Worm (Caenorhabditis elegans): ENCODE results near the gene eef-1B.1.

DNA sequence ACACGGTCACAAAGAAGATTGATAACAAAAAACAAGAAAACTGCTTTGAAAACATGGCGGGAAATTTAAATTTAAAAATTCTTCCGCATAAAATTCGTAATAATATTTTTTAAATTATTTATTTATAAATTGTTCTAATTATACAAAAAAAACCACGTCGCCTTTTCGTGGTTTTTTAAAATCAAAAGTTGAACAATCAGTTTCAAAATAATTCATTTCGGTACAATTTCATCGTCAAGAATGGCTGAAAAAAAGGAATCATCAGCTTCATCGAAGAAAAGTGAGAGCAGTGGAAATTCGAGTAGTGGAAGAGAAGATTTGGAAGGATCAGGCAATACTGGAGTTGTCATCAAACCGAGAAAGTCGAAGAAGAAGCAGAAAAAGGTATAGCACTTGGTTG lies 4.1 kb downstream of the eef-1B.1 start, which contains the start of the genes F54H12.8 and F54H12.7:
- no peak for TF ChIP-seq dpl-1 (GFP tag; optimal IDR thresholded peaks at IDR 0.05)
- TF ChIP-seq ama-1 (optimal IDR thresholded peaks at IDR 0.05): no peak
- no peak for TF ChIP-seq ama-1 (GFP tag; optimal IDR thresholded peaks at IDR 0.05)
- TF ChIP-seq snpc-4 (GFP tag; optimal IDR thresholded peaks at IDR 0.05): no peak
- no peak for TF ChIP-seq snpc-4 (tag; optimal IDR thresholded peaks at IDR 0.05)
- TF ChIP-seq attf-6 (GFP tag; IDR thresholded peaks at IDR 0.05): no peak
- TF ChIP-seq F10E7.11 (tag; optimal IDR thresholded peaks at IDR 0.05): no peak
- no peak for TF ChIP-seq cebp-1 (GFP tag; IDR thresholded peaks at IDR 0.05)
- no peak for TF ChIP-seq cebp-1 (tag; optimal IDR thresholded peaks at IDR 0.05)
- no peak for TF ChIP-seq nfyb-1 (GFP tag; IDR thresholded peaks at IDR 0.05)
- TF ChIP-seq unc-62 (GFP tag; optimal IDR thresholded peaks at IDR 0.05): no peak
- TF ChIP-seq ceh-27 (GFP tag; optimal IDR thresholded peaks at IDR 0.05): no peak
- TF ChIP-seq pbrm-1 (GFP tag; IDR thresholded peaks at IDR 0.05): no peak
